Worm (Caenorhabditis elegans) whole organism, early embryonic: Measurements from ENCODE around the gene F58A4.6.

ENCODE experiments used
- B0310.2 ChIP-seq: sonication (generic microtip); optimal IDR thresholded peaks from 2 replicates; lab custom pipeline; 2016; ENCODE audit warnings: mild to moderate bottlenecking, missing genetic modification characterization, missing compliant biosample characterization
- F13C5.2 ChIP-seq: sonication (generic microtip); optimal IDR thresholded peaks from 2 replicates; lab custom pipeline; 2017; ENCODE audit warnings: mild to moderate bottlenecking, missing genetic modification characterization, inconsistent platforms, missing compliant biosample characterization
- aly-1 ChIP-seq: sonication (generic microtip); optimal IDR thresholded peaks from 2 replicates; lab custom pipeline; 2016; ENCODE audit warnings: missing genetic modification characterization, missing compliant biosample characterization
- ama-1 ChIP-seq: fragments of 150-350 bp; optimal IDR thresholded peaks from 2 replicates; lab custom pipeline; 2014
- ceh-13 ChIP-seq: fragments of 200-800 bp; sonication (Bioruptor generic); optimal IDR thresholded peaks from 2 replicates; lab custom pipeline; 2018; ENCODE audit warnings: mild to moderate bottlenecking, missing genetic modification characterization, missing compliant biosample characterization
- ceh-36 ChIP-seq: sonication (generic microtip); optimal IDR thresholded peaks from 2 replicates; lab custom pipeline; 2016; ENCODE audit warnings: missing genetic modification characterization, inconsistent platforms, missing compliant biosample characterization
- ets-7 ChIP-seq: sonication (generic microtip); optimal IDR thresholded peaks from 2 replicates; lab custom pipeline; 2016; ENCODE audit warnings: missing genotype, missing genetic modification characterization, missing compliant biosample characterization
- flt-1 ChIP-seq: fragments of 200-800 bp; sonication (Bioruptor generic); IDR thresholded peaks from 2 replicates; pipeline ENCODE4 v1.3.6; 2022; ENCODE audit warnings: missing genetic modification characterization, missing compliant biosample characterization
- hmbx-1 ChIP-seq: sonication (generic microtip); optimal IDR thresholded peaks from 2 replicates; lab custom pipeline; 2016; ENCODE audit warnings: mild to moderate bottlenecking, missing genetic modification characterization, missing compliant biosample characterization
- hmg-4 ChIP-seq: fragments of 200-800 bp; sonication (Bioruptor generic); optimal IDR thresholded peaks from 2 replicates; lab custom pipeline; 2018; ENCODE audit warnings: mild to moderate bottlenecking, missing genetic modification characterization, missing compliant biosample characterization
- hnd-1 ChIP-seq: sonication (generic microtip); optimal IDR thresholded peaks from 2 replicates; lab custom pipeline; 2016; ENCODE audit warnings: missing genetic modification characterization, missing compliant biosample characterization
- pes-1 ChIP-seq: fragments of 200-800 bp; sonication (Bioruptor generic); IDR thresholded peaks from 2 replicates; pipeline ENCODE4 v1.3.6; 2022; ENCODE audit warnings: missing genetic modification reagents, missing genetic modification characterization, missing compliant biosample characterization
- scrt-1 ChIP-seq: fragments of 200-800 bp; sonication (Bioruptor generic); IDR thresholded peaks from 2 replicates; pipeline ENCODE4 v1.3.6; 2022; ENCODE audit warnings: missing genetic modification characterization, missing compliant biosample characterization
- sea-1 ChIP-seq: fragments of 200-800 bp; sonication (Bioruptor generic); conservative IDR thresholded peaks from 2 replicates; pipeline ENCODE4 v1.3.6; 2022; ENCODE audit warnings: missing genetic modification characterization, missing compliant biosample characterization
- tbx-11 ChIP-seq: fragments of 200-800 bp; sonication (Bioruptor generic); IDR thresholded peaks from 2 replicates; pipeline ENCODE4 v1.3.6; 2022; ENCODE audit warnings: missing genetic modification characterization, missing compliant biosample characterization
- tbx-37 ChIP-seq: fragments of 200-800 bp; sonication (Bioruptor generic); conservative IDR thresholded peaks from 2 replicates; pipeline ENCODE4 v1.3.6; 2022; ENCODE audit warnings: missing genetic modification reagents, missing genetic modification characterization, missing compliant biosample characterization
- tra-4 ChIP-seq: sonication (generic microtip); optimal IDR thresholded peaks from 2 replicates; lab custom pipeline; 2017; ENCODE audit warnings: missing genetic modification characterization, missing compliant biosample characterization

F58A4.6 gene

DNA sequence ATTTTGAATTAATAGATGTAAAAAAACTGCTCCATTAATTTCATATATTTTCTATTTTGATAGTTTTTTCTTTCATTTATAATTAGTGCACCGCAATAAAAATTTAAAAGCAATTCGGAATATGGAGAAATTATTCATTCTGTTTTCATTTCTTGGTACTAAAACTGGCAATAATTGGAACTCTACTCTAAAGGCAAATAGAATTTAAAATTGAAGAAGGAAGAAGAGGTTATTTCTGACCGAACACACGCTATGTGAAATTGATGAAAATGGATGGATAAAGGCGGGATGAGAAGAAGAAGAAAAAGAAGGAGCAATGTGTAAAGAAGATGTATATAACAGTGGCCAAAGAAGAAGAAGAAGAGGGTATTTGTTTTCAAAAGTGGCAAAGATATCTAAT is 31.1 kb upstream of the F58A4.6 start:
- TF ChIP-seq flt-1 (GFP tag; lab: Robert Waterston, UW) (no peak), B0310.2 (tag; lab: Kevin White, UChicago) (no peak), ceh-36 (tag; lab: Kevin White, UChicago) (no peak), ceh-13 (GFP tag; lab: Kevin White, UChicago) (no peak), tbx-37 (GFP tag; lab: Robert Waterston, UW) (no peak), ets-7 (tag; lab: Kevin White, UChicago) (no peak), ama-1 (lab: Kevin White, UChicago) (no peak), hmg-4 (GFP tag; lab: Kevin White, UChicago) (no peak), F13C5.2 (tag; lab: Kevin White, UChicago) (no peak), scrt-1 (GFP tag; lab: Robert Waterston, UW) (no peak), tra-4 (tag; lab: Kevin White, UChicago) (no peak), sea-1 (GFP tag; lab: Robert Waterston, UW) (no peak), tbx-11 (GFP tag; lab: Robert Waterston, UW) (no peak), aly-1 (tag; lab: Kevin White, UChicago) (no peak), hmbx-1 (tag; lab: Kevin White, UChicago) (no peak), hnd-1 (tag; lab: Kevin White, UChicago) (no peak), pes-1 (GFP tag; lab: Robert Waterston, UW) (no peak)

ce11 chrIII:9585314-9585713 is 29.0 kb upstream of the F58A4.6 start:
- TF ChIP-seq sea-1 (GFP tag; lab: Robert Waterston, UW) (no peak), flt-1 (GFP tag; lab: Robert Waterston, UW) (no peak), tbx-37 (GFP tag; lab: Robert Waterston, UW) (no peak), ama-1 (lab: Kevin White, UChicago) (no peak), hnd-1 (tag; lab: Kevin White, UChicago) (no peak), hmbx-1 (tag; lab: Kevin White, UChicago) (no peak), B0310.2 (tag; lab: Kevin White, UChicago) (no peak), ceh-13 (GFP tag; lab: Kevin White, UChicago) (no peak), pes-1 (GFP tag; lab: Robert Waterston, UW) (no peak), tra-4 (tag; lab: Kevin White, UChicago) (no peak), tbx-11 (GFP tag; lab: Robert Waterston, UW) (no peak), aly-1 (tag; lab: Kevin White, UChicago) (no peak), ceh-36 (tag; lab: Kevin White, UChicago) (no peak)

ce11 chrIII:9590212-9590611 is 24.1 kb upstream of the F58A4.6 start:
- TF ChIP-seq ceh-13 (GFP tag; lab: Kevin White, UChicago): no peak

- TF ChIP-seq hmbx-1 (tag; lab: Kevin White, UChicago): no peak
Observed at ce11 chrIII:9592118-9592517, 22.2 kb upstream of the F58A4.6 start, which contains the start of gene acox-1.5. Gene acox-1.5, minus strand, starts transcription at chrIII:9592192.

- TF ChIP-seq hnd-1 (tag; lab: Kevin White, UChicago) (no peak), scrt-1 (GFP tag; lab: Robert Waterston, UW) (no peak), F13C5.2 (tag; lab: Kevin White, UChicago) (no peak), ets-7 (tag; lab: Kevin White, UChicago) (no peak), tra-4 (tag; lab: Kevin White, UChicago) (no peak), sea-1 (GFP tag; lab: Robert Waterston, UW) (no peak)
Observed at ce11 chrIII:9595563-9595962, 18.7 kb upstream of the F58A4.6 start, which contains the start of gene rom-2. Gene rom-2, minus strand, starts transcription at chrIII:9595663.

DNA sequence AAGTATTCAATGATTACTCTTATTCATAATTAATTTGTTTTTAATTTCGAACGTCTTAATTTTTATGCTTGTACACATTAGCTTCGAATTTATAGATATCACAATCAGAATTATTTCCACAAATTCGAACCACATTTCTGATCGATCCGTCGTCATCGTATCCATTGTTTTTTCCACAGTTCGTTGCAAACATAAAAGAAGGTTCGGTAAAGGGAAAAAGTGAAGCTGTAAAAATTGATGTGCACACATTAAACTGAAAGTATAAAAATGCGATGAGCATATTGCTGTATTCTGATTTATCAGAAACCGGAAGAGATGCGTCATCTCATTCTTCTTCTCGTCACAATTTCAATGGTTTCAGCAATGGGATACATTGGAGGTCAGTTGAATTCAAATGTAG is 17.2 kb upstream of the F58A4.6 start, which contains the start of gene C48B4.12:
TSS of gene C48B4.12 (plus strand) at position 301 of the 400 bp plus-strand sequence.
- TF ChIP-seq hmg-4 (GFP tag; lab: Kevin White, UChicago) (no peak), B0310.2 (tag; lab: Kevin White, UChicago) (no peak), sea-1 (GFP tag; lab: Robert Waterston, UW) (no peak), ama-1 (lab: Kevin White, UChicago) (no peak), ceh-13 (GFP tag; lab: Kevin White, UChicago) (no peak), ets-7 (tag; lab: Kevin White, UChicago) (no peak), hnd-1 (tag; lab: Kevin White, UChicago) (no peak), pes-1 (GFP tag; lab: Robert Waterston, UW) (no peak), scrt-1 (GFP tag; lab: Robert Waterston, UW) (no peak)

- TF ChIP-seq F13C5.2 (tag; lab: Kevin White, UChicago): no peak
Observed at ce11 chrIII:9598168-9598567, 16.1 kb upstream of the F58A4.6 start, which contains the start of gene F58A4.1. Gene F58A4.1, plus strand, starts transcription at chrIII:9598468.

- TF ChIP-seq sea-1 (GFP tag; lab: Robert Waterston, UW) (no peak), tra-4 (tag; lab: Kevin White, UChicago) (no peak), pes-1 (GFP tag; lab: Robert Waterston, UW) (no peak), aly-1 (tag; lab: Kevin White, UChicago) (no peak), hmbx-1 (tag; lab: Kevin White, UChicago) (no peak), ama-1 (lab: Kevin White, UChicago) (no peak), ceh-13 (GFP tag; lab: Kevin White, UChicago) (no peak), ets-7 (tag; lab: Kevin White, UChicago) (no peak), tbx-37 (GFP tag; lab: Robert Waterston, UW) (no peak), tbx-11 (GFP tag; lab: Robert Waterston, UW) (no peak), hmg-4 (GFP tag; lab: Kevin White, UChicago) (no peak), F13C5.2 (tag; lab: Kevin White, UChicago) (no peak), hnd-1 (tag; lab: Kevin White, UChicago) (no peak), ceh-36 (tag; lab: Kevin White, UChicago) (no peak)
Observed at ce11 chrIII:9600645-9601044, 13.6 kb upstream of the F58A4.6 start, which contains the start of gene F58A4.2. Gene F58A4.2, minus strand, starts transcription at chrIII:9600745.
